Fruit fly (Drosophila melanogaster) whole organism, embryonic: Measurements from ENCODE around the gene CycE.
A peak's percentile ranks its signal among the peaks of the same experiment; 100 is the strongest.

ENCODE experiments used
- Adf1 ChIP-seq: fragments of 200-800 bp; sonication (Bioruptor generic); IDR thresholded peaks from 2 replicates; pipeline ENCODE4 v1.3.6; 2022; ENCODE audit warnings: missing biosample characterization, missing genetic modification characterization
- Awh ChIP-seq: fragments of 200-800 bp; sonication (Bioruptor generic); IDR thresholded peaks from 2 replicates; pipeline ENCODE4, ENCODE4 v1.3.6; 2022; ENCODE audit warnings: missing biosample characterization, missing genetic modification characterization
- C15 ChIP-seq: fragments of 200-800 bp; sonication (Bioruptor generic); IDR thresholded peaks from 3 replicates; pipeline ENCODE4 v1.3.6; 2022; ENCODE audit warnings: missing biosample characterization, missing genetic modification characterization
- CG10654 ChIP-seq: fragments of 200-800 bp; sonication (Bioruptor generic); optimal IDR thresholded peaks from 2 replicates; lab custom pipeline; 2016; ENCODE audit warnings: missing biosample characterization, missing genetic modification characterization
- CG12219 ChIP-seq: fragments of 200-800 bp; sonication (Bioruptor generic); optimal IDR thresholded peaks from 3 replicates; lab custom pipeline; 2018; ENCODE audit warnings: missing biosample characterization, mild to moderate bottlenecking, missing genetic modification characterization
- CG13287 ChIP-seq: fragments of 200-800 bp; sonication (Bioruptor generic); IDR thresholded peaks from 2 replicates; pipeline ENCODE4 v1.3.6; 2022; ENCODE audit warnings: missing biosample characterization, missing genetic modification characterization; ENCODE audit not compliant: partially characterized antibody
- CG13424 ChIP-seq: fragments of 200-800 bp; sonication (Bioruptor generic); optimal IDR thresholded peaks from 2 replicates; lab custom pipeline; 2019; ENCODE audit warnings: missing biosample characterization, mild to moderate bottlenecking, missing genetic modification characterization, moderate library complexity
- CG14667 ChIP-seq: fragments of 200-800 bp; sonication (Bioruptor generic); IDR thresholded peaks from 2 replicates; pipeline ENCODE4 v1.3.6; 2022; ENCODE audit warnings: missing biosample characterization, missing genetic modification characterization
- CG1832 ChIP-seq: fragments of 200-800 bp; sonication (Bioruptor generic); optimal IDR thresholded peaks from 2 replicates; lab custom pipeline; 2017; ENCODE audit warnings: missing biosample characterization, mild to moderate bottlenecking, missing genetic modification characterization, inconsistent platforms
- CG2116 ChIP-seq: fragments of 200-800 bp; sonication (Bioruptor generic); optimal IDR thresholded peaks from 3 replicates; lab custom pipeline; 2018; ENCODE audit warnings: missing biosample characterization, mild to moderate bottlenecking, missing genetic modification characterization
- CG3163 ChIP-seq: fragments of 200-800 bp; sonication (Bioruptor generic); optimal IDR thresholded peaks from 3 replicates; lab custom pipeline; 2016; ENCODE audit warnings: missing biosample characterization, missing genetic modification characterization
- CG33213 ChIP-seq: fragments of 200-800 bp; sonication (Bioruptor generic); optimal IDR thresholded peaks from 3 replicates; lab custom pipeline; 2016; ENCODE audit warnings: missing biosample characterization, missing genetic modification characterization
- CG34422 ChIP-seq: fragments of 200-800 bp; sonication (Bioruptor generic); IDR thresholded peaks from 3 replicates; pipeline ENCODE4 v1.3.6; 2022; ENCODE audit warnings: missing biosample characterization, missing genetic modification characterization
- CG6272 ChIP-seq: fragments of 200-800 bp; sonication (Bioruptor generic); IDR thresholded peaks from 2 replicates; pipeline ENCODE4 v1.3.6; 2022; ENCODE audit warnings: missing biosample characterization, missing genetic modification characterization
- CG6689 ChIP-seq: fragments of 200-800 bp; sonication (Bioruptor generic); IDR thresholded peaks from 2 replicates; pipeline ENCODE4 v1.3.6; 2022; ENCODE audit warnings: missing biosample characterization, missing genetic modification characterization
- CG6791 ChIP-seq: fragments of 200-800 bp; sonication (Bioruptor generic); IDR thresholded peaks from 3 replicates; pipeline ENCODE4 v1.3.6; 2022; ENCODE audit warnings: missing biosample characterization, missing genetic modification characterization; ENCODE audit not compliant: partially characterized antibody
- CG7987 ChIP-seq: fragments of 200-800 bp; sonication (Bioruptor generic); optimal IDR thresholded peaks from 2 replicates; lab custom pipeline; 2018; ENCODE audit warnings: missing biosample characterization, mild to moderate bottlenecking, missing genetic modification characterization, moderate library complexity
- CG9797 ChIP-seq: fragments of 200-800 bp; sonication (Bioruptor generic); optimal IDR thresholded peaks from 3 replicates; lab custom pipeline; 2018; ENCODE audit warnings: missing biosample characterization, mild to moderate bottlenecking, missing genetic modification characterization
- D ChIP-seq, 2 experiments: fragments of 200-800 bp in 1 of 2; fragments of >200 bp in 1 of 2; sonication (Bioruptor generic) in 1 of 2; optimal IDR thresholded peaks; 2 replicates in 1 of 2; 3 replicates in 1 of 2; lab custom pipeline; 2017; ENCODE audit warnings: mild to moderate bottlenecking in 1 of 2, missing biosample characterization in 1 of 2, missing genetic modification characterization in 1 of 2, missing genetic modification reagents in 1 of 2
- Dbx ChIP-seq: fragments of 200-800 bp; sonication (Bioruptor generic); IDR thresholded peaks from 3 replicates; pipeline ENCODE4 v1.3.6; 2022; ENCODE audit warnings: missing biosample characterization, missing genetic modification characterization
- Doc3 ChIP-seq: fragments of 200-800 bp; sonication (Bioruptor generic); IDR thresholded peaks from 3 replicates; pipeline ENCODE4 v1.3.6; 2022; ENCODE audit warnings: missing biosample characterization, missing genetic modification characterization; ENCODE audit not compliant: partially characterized antibody
- E2f1 ChIP-seq: fragments of 200-800 bp; sonication (Bioruptor generic); IDR thresholded peaks from 2 replicates; pipeline ENCODE4 v1.3.6; 2022; ENCODE audit warnings: missing biosample characterization, missing genetic modification characterization
- E2f2 ChIP-seq: fragments of 200-800 bp; sonication (Bioruptor generic); IDR thresholded peaks from 2 replicates; pipeline ENCODE4 v1.3.6; 2022; ENCODE audit warnings: missing biosample characterization, missing genetic modification characterization
- Eip74EF ChIP-seq, 2 experiments: fragments of 200-800 bp in 1 of 2; fragments of >200 bp in 1 of 2; sonication (Bioruptor generic) in 1 of 2; optimal IDR thresholded peaks; 2 replicates each; lab custom pipeline; 2017 to 2019; ENCODE audit warnings: missing biosample characterization in 2 of 2, missing genetic modification characterization in 2 of 2, mild to moderate bottlenecking in 1 of 2, moderate library complexity in 1 of 2
- Elba2 ChIP-seq: fragments of 200-800 bp; sonication (Bioruptor generic); optimal IDR thresholded peaks from 3 replicates; lab custom pipeline; 2016; ENCODE audit warnings: missing biosample characterization, missing genetic modification characterization
- Fer3 ChIP-seq: fragments of 200-800 bp; sonication (Bioruptor generic); optimal IDR thresholded peaks from 2 replicates; lab custom pipeline; 2018; ENCODE audit warnings: missing biosample characterization, mild to moderate bottlenecking, missing genetic modification characterization, moderate library complexity
- HLHmδ ChIP-seq: fragments of 200-800 bp; sonication (Bioruptor generic); optimal IDR thresholded peaks from 2 replicates; lab custom pipeline; 2018; ENCODE audit warnings: missing biosample characterization, mild to moderate bottlenecking, missing genetic modification characterization, moderate library complexity
- Myb ChIP-seq: fragments of 200-800 bp; sonication (Bioruptor generic); optimal IDR thresholded peaks from 2 replicates; lab custom pipeline; 2016; ENCODE audit warnings: missing biosample characterization, missing genetic modification characterization
- Nf-YB ChIP-seq: fragments of 200-800 bp; sonication (Bioruptor generic); optimal IDR thresholded peaks from 3 replicates; lab custom pipeline; 2019; ENCODE audit warnings: missing biosample characterization, mild to moderate bottlenecking, missing genetic modification characterization, moderate library complexity
- Oli ChIP-seq: fragments of 200-800 bp; sonication (Bioruptor generic); optimal IDR thresholded peaks from 2 replicates; lab custom pipeline; 2018; ENCODE audit warnings: missing biosample characterization, mild to moderate bottlenecking, missing genetic modification characterization, moderate library complexity
- Sin3A ChIP-seq: fragments of >200 bp; optimal IDR thresholded peaks from 2 replicates; lab custom pipeline; 2018
- Sry-δ ChIP-seq: fragments of 200-800 bp; sonication (Bioruptor generic); optimal IDR thresholded peaks from 2 replicates; lab custom pipeline; 2016; ENCODE audit warnings: missing biosample characterization, missing genetic modification characterization
- amos ChIP-seq: fragments of 200-800 bp; sonication (Bioruptor generic); IDR thresholded peaks from 2 replicates; pipeline ENCODE4 v1.3.6; 2022; ENCODE audit warnings: missing biosample characterization, missing genetic modification characterization; ENCODE audit not compliant: partially characterized antibody
- bbx ChIP-seq: fragments of 200-800 bp; sonication (Bioruptor generic); IDR thresholded peaks from 2 replicates; pipeline ENCODE4 v1.3.6; 2022; ENCODE audit warnings: missing biosample characterization, missing genetic modification characterization; ENCODE audit not compliant: partially characterized antibody
- bcd ChIP-seq: fragments of 200-800 bp; sonication (Bioruptor generic); optimal IDR thresholded peaks from 2 replicates; lab custom pipeline; 2017; ENCODE audit warnings: missing biosample characterization, mild to moderate bottlenecking, missing genetic modification characterization
- cg ChIP-seq: fragments of 200-800 bp; sonication (Bioruptor generic); optimal IDR thresholded peaks from 3 replicates; lab custom pipeline; 2019; ENCODE audit warnings: missing biosample characterization, mild to moderate bottlenecking, missing genetic modification characterization, moderate library complexity
- chif ChIP-seq, 2 experiments: fragments of 200-800 bp; sonication (Bioruptor generic); optimal IDR thresholded peaks; 3 replicates each; lab custom pipeline; 2016; ENCODE audit warnings: missing biosample characterization in 2 of 2, missing genetic modification characterization in 2 of 2
- chm ChIP-seq: fragments of 200-800 bp; sonication (Bioruptor generic); IDR thresholded peaks from 2 replicates; pipeline ENCODE4 v1.3.6; 2022; ENCODE audit warnings: missing biosample characterization, missing genetic modification characterization
- croc ChIP-seq: fragments of 200-800 bp; sonication (Bioruptor generic); conservative IDR thresholded peaks from 3 replicates; pipeline ENCODE4 v1.3.6; 2022; ENCODE audit warnings: missing biosample characterization, missing genetic modification characterization
- crol ChIP-seq: fragments of 200-800 bp; sonication (Bioruptor generic); IDR thresholded peaks from 2 replicates; pipeline ENCODE4 v1.3.6; 2022; ENCODE audit warnings: missing biosample characterization, missing genetic modification characterization
- crp ChIP-seq, 2 experiments: fragments of 200-800 bp; sonication (Bioruptor generic); optimal IDR thresholded peaks; 2 replicates in 1 of 2; 3 replicates in 1 of 2; lab custom pipeline; 2017; ENCODE audit warnings: missing biosample characterization in 2 of 2, missing genetic modification characterization in 2 of 2, mild to moderate bottlenecking in 1 of 2, moderate library complexity in 1 of 2
- disco-r ChIP-seq: fragments of 200-800 bp; sonication (Bioruptor generic); optimal IDR thresholded peaks from 2 replicates; lab custom pipeline; 2016; ENCODE audit warnings: missing biosample characterization, missing genetic modification characterization
- gsb-n ChIP-seq: fragments of 200-800 bp; sonication (Bioruptor generic); optimal IDR thresholded peaks from 3 replicates; lab custom pipeline; 2018; ENCODE audit warnings: missing biosample characterization, mild to moderate bottlenecking, missing genetic modification characterization
- scrt ChIP-seq: fragments of 200-800 bp; sonication (Bioruptor generic); optimal IDR thresholded peaks from 2 replicates; lab custom pipeline; 2018; ENCODE audit warnings: missing biosample characterization, mild to moderate bottlenecking, missing genetic modification characterization, moderate library complexity
- stc ChIP-seq: fragments of 200-800 bp; sonication (Bioruptor generic); IDR thresholded peaks from 2 replicates; pipeline ENCODE4 v1.3.6; 2022; ENCODE audit warnings: missing biosample characterization, missing genetic modification characterization
- trem ChIP-seq: fragments of 200-800 bp; optimal IDR thresholded peaks from 3 replicates; lab custom pipeline; 2019; ENCODE audit warnings: missing biosample characterization, mild to moderate bottlenecking, missing genetic modification characterization, moderate library complexity
- yki ChIP-seq: fragments of >200 bp; optimal IDR thresholded peaks from 3 replicates; lab custom pipeline; 2018
- zf30C ChIP-seq: fragments of 200-800 bp; sonication (Bioruptor generic); optimal IDR thresholded peaks from 3 replicates; lab custom pipeline; 2018; ENCODE audit warnings: missing biosample characterization, mild to moderate bottlenecking, missing genetic modification characterization

The CycE gene

dm6 chr2L:15747394-15748260, at the start of gene CycE:
TSS of gene CycE (minus strand) at chr2L:15748150.
- TF ChIP-seq scrt: no peak
- peak; percentile 93 for TF ChIP-seq Adf1
- TF ChIP-seq CG6791 (GFP tag; lab: Robert Waterston, UW): no peak
- TF ChIP-seq Awh (GFP tag; lab: Robert Waterston, UW): no peak
- no peak for TF ChIP-seq croc (GFP tag; lab: Robert Waterston, UW)
- TF ChIP-seq Myb: peak; percentile 71
- no peak for TF ChIP-seq CG10654 (GFP tag; lab: Kevin White, UChicago)
- TF ChIP-seq CG12219 (GFP tag; lab: Kevin White, UChicago): no peak
- TF ChIP-seq HLHmδ (GFP tag; lab: Kevin White, UChicago): no peak
- TF ChIP-seq Fer3 (tag; lab: Kevin White, UChicago): no peak
- no peak for TF ChIP-seq disco-r (GFP tag; lab: Kevin White, UChicago)
- no peak for TF ChIP-seq C15 (GFP tag; lab: Robert Waterston, UW)
- TF ChIP-seq D (optimal IDR thresholded peaks at IDR 0.05; lab: Kevin White, UChicago): peak; percentile 42
- TF ChIP-seq D (GFP tag; optimal IDR thresholded peaks at IDR 0.05; lab: Kevin White, UChicago): no peak
- TF ChIP-seq CG6272: no peak
- TF ChIP-seq Nf-YB (GFP tag; lab: Kevin White, UChicago): no peak
- TF ChIP-seq CG2116 (GFP tag; lab: Kevin White, UChicago): peak; percentile 44
- peak; percentile 64 for TF ChIP-seq cg (GFP tag; lab: Kevin White, UChicago)
- no peak for TF ChIP-seq CG14667 (GFP tag; lab: Robert Waterston, UW)
- no peak for TF ChIP-seq stc (GFP tag; lab: Robert Waterston, UW)
- 0 out of 3 replicates have a peak, but pooled peaks have one; percentile 31 for TF ChIP-seq Dbx
- TF ChIP-seq Sry-δ (GFP tag; lab: Kevin White, UChicago): peak; percentile 9
- peak; percentile 30 for TF ChIP-seq yki (lab: Kevin White, UChicago)
- peak; percentile 92 for TF ChIP-seq E2f1 (GFP tag; lab: Robert Waterston, UW)
- TF ChIP-seq E2f2: peak; percentile 96; the same call in 1 of the 2 replicates
- TF ChIP-seq Oli (tag; lab: Kevin White, UChicago): no peak
- peak; percentile 22 for TF ChIP-seq CG1832
- no peak for TF ChIP-seq Doc3
- peak; percentile 63; the same call in 1 of the 2 replicates for TF ChIP-seq bbx (GFP tag; lab: Robert Waterston, UW)
- peak; percentile 41 for TF ChIP-seq CG9797
- peak; percentile 63; the same call in 1 of the 2 replicates for TF ChIP-seq CG6689 (GFP tag; lab: Robert Waterston, UW)
- TF ChIP-seq zf30C: no peak
- no peak for TF ChIP-seq bcd (GFP tag; lab: Kevin White, UChicago)
- TF ChIP-seq CG7987: no peak
- TF ChIP-seq Eip74EF (GFP tag; optimal IDR thresholded peaks at IDR 0.05; lab: Kevin White, UChicago): no peak
- TF ChIP-seq CG13424 (tag; lab: Kevin White, UChicago): no peak
- TF ChIP-seq gsb-n: no peak
- peak; percentile 43 for TF ChIP-seq CG13287 (GFP tag; lab: Robert Waterston, UW)
- peak in 1 of 2 experiments; percentile 62 for TF ChIP-seq crp (GFP tag; optimal IDR thresholded peaks at IDR 0.05; lab: Kevin White, UChicago)
- TF ChIP-seq chif (GFP tag; optimal IDR thresholded peaks at IDR 0.05; lab: Kevin White, UChicago): no peak
- peak; percentile 97 for TF ChIP-seq crol
- TF ChIP-seq Elba2 (GFP tag; lab: Kevin White, UChicago): peak; percentile 30
- TF ChIP-seq CG3163 (GFP tag; lab: Kevin White, UChicago): peak; percentile 88
- TF ChIP-seq CG33213 (GFP tag; lab: Kevin White, UChicago): no peak
- no peak for TF ChIP-seq trem (tag; lab: Kevin White, UChicago)
- TF ChIP-seq chm (GFP tag; lab: Robert Waterston, UW): 0 out of 2 replicates have a peak, but pooled peaks have one; percentile 41
- peak; percentile 93; the same call in 1 of the 3 replicates for TF ChIP-seq CG34422
- TF ChIP-seq amos (GFP tag; lab: Robert Waterston, UW): 0 out of 2 replicates have a peak, but pooled peaks have one; percentile 21
- TF ChIP-seq Sin3A (lab: Kevin White, UChicago): peak; percentile 82
